Fruit fly (Drosophila melanogaster) whole organism, embryonic: ENCODE results near the gene SpdS.

ENCODE experiments used
- Antp ChIP-seq: fragments of 200-800 bp; sonication (Bioruptor generic); optimal IDR thresholded peaks from 3 replicates; lab custom pipeline; 2016; ENCODE audit warnings: missing biosample characterization, missing genetic modification characterization
- Atf3 ChIP-seq: fragments of 200-800 bp; sonication (Bioruptor generic); optimal IDR thresholded peaks from 3 replicates; lab custom pipeline; 2016; ENCODE audit warnings: missing biosample characterization, missing genetic modification characterization
- B-H2 ChIP-seq: fragments of 200-800 bp; sonication (Bioruptor generic); optimal IDR thresholded peaks from 2 replicates; lab custom pipeline; 2018; ENCODE audit warnings: missing biosample characterization, mild to moderate bottlenecking, missing genetic modification characterization
- CG10543 ChIP-seq: fragments of 200-800 bp; sonication (Bioruptor generic); optimal IDR thresholded peaks from 3 replicates; lab custom pipeline; 2017; ENCODE audit warnings: missing biosample characterization, mild to moderate bottlenecking, missing genetic modification characterization, moderate library complexity
- CG11093 ChIP-seq: fragments of 200-800 bp; sonication (Bioruptor generic); IDR thresholded peaks from 3 replicates; pipeline ENCODE4 v1.3.6; 2022; ENCODE audit warnings: missing biosample characterization, missing genetic modification characterization
- CG11504 ChIP-seq: fragments of 200-800 bp; sonication (Bioruptor generic); optimal IDR thresholded peaks from 3 replicates; lab custom pipeline; 2019; ENCODE audit warnings: missing biosample characterization, mild to moderate bottlenecking, missing genetic modification characterization, moderate library complexity
- CG11723 ChIP-seq: fragments of 200-800 bp; sonication (Bioruptor generic); optimal IDR thresholded peaks from 2 replicates; lab custom pipeline; 2017; ENCODE audit warnings: missing biosample characterization, mild to moderate bottlenecking, missing genetic modification characterization
- CG12299 ChIP-seq: fragments of 200-800 bp; sonication (Bioruptor generic); optimal IDR thresholded peaks from 2 replicates; lab custom pipeline; 2018; ENCODE audit warnings: missing biosample characterization, mild to moderate bottlenecking, missing genetic modification characterization
- CG14667 ChIP-seq: fragments of 200-800 bp; sonication (Bioruptor generic); IDR thresholded peaks from 2 replicates; pipeline ENCODE4 v1.3.6; 2022; ENCODE audit warnings: missing biosample characterization, missing genetic modification characterization
- CG15601 ChIP-seq: fragments of 200-800 bp; sonication (Bioruptor generic); optimal IDR thresholded peaks from 3 replicates; lab custom pipeline; 2019; ENCODE audit warnings: missing biosample characterization, mild to moderate bottlenecking, missing genetic modification characterization, moderate library complexity
- CG1603 ChIP-seq: fragments of 200-800 bp; sonication (Bioruptor generic); optimal IDR thresholded peaks from 2 replicates; lab custom pipeline; 2019; ENCODE audit warnings: missing biosample characterization, mild to moderate bottlenecking, missing genetic modification characterization, moderate library complexity
- CG18619 ChIP-seq: fragments of 200-800 bp; sonication (Bioruptor generic); optimal IDR thresholded peaks from 3 replicates; lab custom pipeline; 2017; ENCODE audit warnings: missing biosample characterization, mild to moderate bottlenecking, missing genetic modification characterization
- CG18764 ChIP-seq: fragments of 200-800 bp; sonication (Bioruptor generic); optimal IDR thresholded peaks from 3 replicates; lab custom pipeline; 2016; ENCODE audit warnings: missing biosample characterization, missing genetic modification characterization
- CG2116 ChIP-seq: fragments of 200-800 bp; sonication (Bioruptor generic); optimal IDR thresholded peaks from 3 replicates; lab custom pipeline; 2018; ENCODE audit warnings: missing biosample characterization, mild to moderate bottlenecking, missing genetic modification characterization
- CG3065 ChIP-seq: fragments of 200-800 bp; sonication (Bioruptor generic); optimal IDR thresholded peaks from 2 replicates; lab custom pipeline; 2016; ENCODE audit warnings: missing biosample characterization, missing genetic modification characterization
- CG33557 ChIP-seq: fragments of 200-800 bp; sonication (Bioruptor generic); optimal IDR thresholded peaks from 2 replicates; lab custom pipeline; 2019; ENCODE audit warnings: missing biosample characterization, mild to moderate bottlenecking, missing genetic modification characterization, moderate library complexity
- CG34422 ChIP-seq: fragments of 200-800 bp; sonication (Bioruptor generic); IDR thresholded peaks from 3 replicates; pipeline ENCODE4 v1.3.6; 2022; ENCODE audit warnings: missing biosample characterization, missing genetic modification characterization
- CG4328 ChIP-seq: fragments of 200-800 bp; sonication (Bioruptor generic); optimal IDR thresholded peaks from 3 replicates; lab custom pipeline; 2017; ENCODE audit warnings: missing biosample characterization, missing genetic modification reagents, missing genetic modification characterization
- CG4424 ChIP-seq: fragments of 200-800 bp; sonication (Bioruptor generic); optimal IDR thresholded peaks from 3 replicates; lab custom pipeline; 2016; ENCODE audit warnings: missing biosample characterization, missing genetic modification characterization
- CG4617 ChIP-seq: fragments of 200-800 bp; sonication (Bioruptor generic); optimal IDR thresholded peaks from 3 replicates; lab custom pipeline; 2016; ENCODE audit warnings: missing biosample characterization, missing genetic modification characterization, borderline replicate concordance
- CG6765 ChIP-seq: fragments of 200-800 bp; sonication (Bioruptor generic); optimal IDR thresholded peaks from 3 replicates; lab custom pipeline; 2017; ENCODE audit warnings: missing biosample characterization, mild to moderate bottlenecking, missing genetic modification characterization
- CG6791 ChIP-seq: fragments of 200-800 bp; sonication (Bioruptor generic); IDR thresholded peaks from 3 replicates; pipeline ENCODE4 v1.3.6; 2022; ENCODE audit warnings: missing biosample characterization, missing genetic modification characterization; ENCODE audit not compliant: partially characterized antibody
- CG7271 ChIP-seq: fragments of 200-800 bp; sonication (Bioruptor generic); optimal IDR thresholded peaks from 2 replicates; lab custom pipeline; 2018; ENCODE audit warnings: missing biosample characterization, mild to moderate bottlenecking, missing genetic modification characterization, moderate library complexity
- CG7963 ChIP-seq: fragments of 200-800 bp; sonication (Bioruptor generic); IDR thresholded peaks from 3 replicates; pipeline ENCODE4 v1.3.6; 2022; ENCODE audit warnings: missing biosample characterization, missing genetic modification characterization; ENCODE audit not compliant: partially characterized antibody
- CG9797 ChIP-seq: fragments of 200-800 bp; sonication (Bioruptor generic); optimal IDR thresholded peaks from 3 replicates; lab custom pipeline; 2018; ENCODE audit warnings: missing biosample characterization, mild to moderate bottlenecking, missing genetic modification characterization
- Deaf1 ChIP-seq: fragments of 200-800 bp; optimal IDR thresholded peaks from 3 replicates; lab custom pipeline; 2019; ENCODE audit warnings: missing biosample characterization, mild to moderate bottlenecking, missing genetic modification characterization, moderate library complexity
- Dek ChIP-seq: fragments of 200-800 bp; sonication (Bioruptor generic); optimal IDR thresholded peaks from 3 replicates; lab custom pipeline; 2019; ENCODE audit warnings: missing biosample characterization, mild to moderate bottlenecking, missing genetic modification characterization, moderate library complexity
- Dip2 ChIP-seq: fragments of 200-800 bp; sonication (Bioruptor generic); IDR thresholded peaks from 2 replicates; pipeline ENCODE4 v1.3.6; 2022; ENCODE audit warnings: missing biosample characterization, missing genetic modification characterization
- ERR ChIP-seq: fragments of 200-800 bp; sonication (Bioruptor generic); optimal IDR thresholded peaks from 2 replicates; lab custom pipeline; 2016; ENCODE audit warnings: missing biosample characterization, missing genetic modification characterization
- HLH4C ChIP-seq: fragments of 200-800 bp; sonication (Bioruptor generic); IDR thresholded peaks from 3 replicates; pipeline ENCODE4 v1.3.6; 2022; ENCODE audit warnings: missing biosample characterization, missing genetic modification characterization; ENCODE audit not compliant: partially characterized antibody
- Hsf ChIP-seq: fragments of 200-800 bp; sonication (Bioruptor generic); optimal IDR thresholded peaks from 3 replicates; lab custom pipeline; 2016; ENCODE audit warnings: missing biosample characterization, missing genetic modification characterization
- Mad ChIP-seq: fragments of 200-800 bp; sonication (Bioruptor generic); optimal IDR thresholded peaks from 2 replicates; lab custom pipeline; 2016; ENCODE audit warnings: missing biosample characterization, missing genetic modification characterization
- Max ChIP-seq: fragments of 200-800 bp; sonication (Bioruptor generic); optimal IDR thresholded peaks from 2 replicates; lab custom pipeline; 2016; ENCODE audit warnings: missing biosample characterization, mild to moderate bottlenecking, missing genetic modification characterization
- Nf-YB ChIP-seq: fragments of 200-800 bp; sonication (Bioruptor generic); optimal IDR thresholded peaks from 3 replicates; lab custom pipeline; 2019; ENCODE audit warnings: missing biosample characterization, mild to moderate bottlenecking, missing genetic modification characterization, moderate library complexity
- Six4 ChIP-seq: fragments of 200-800 bp; sonication (Bioruptor generic); optimal IDR thresholded peaks from 2 replicates; lab custom pipeline; 2016; ENCODE audit warnings: missing biosample characterization, missing genetic modification characterization
- aop ChIP-seq: fragments of 200-800 bp; sonication (Bioruptor generic); IDR thresholded peaks from 2 replicates; pipeline ENCODE4 v1.3.6; 2022; ENCODE audit warnings: missing biosample characterization, missing genetic modification characterization
- br ChIP-seq: fragments of >200 bp; optimal IDR thresholded peaks from 2 replicates; lab custom pipeline; 2017
- cad ChIP-seq: fragments of >200 bp; optimal IDR thresholded peaks from 2 replicates; lab custom pipeline; 2017; ENCODE audit warnings: missing biosample characterization, missing genetic modification characterization
- da ChIP-seq: fragments of 200-800 bp; sonication (Bioruptor generic); optimal IDR thresholded peaks from 2 replicates; lab custom pipeline; 2016; ENCODE audit warnings: missing biosample characterization, missing genetic modification characterization
- danr ChIP-seq: fragments of 200-800 bp; sonication (Bioruptor generic); IDR thresholded peaks from 2 replicates; pipeline ENCODE4 v1.3.6; 2022; ENCODE audit warnings: missing biosample characterization, missing genetic modification characterization
- dm ChIP-seq: fragments of 200-800 bp; sonication (Bioruptor generic); optimal IDR thresholded peaks from 3 replicates; lab custom pipeline; 2016; ENCODE audit warnings: missing biosample characterization, missing genetic modification characterization
- fru ChIP-seq: fragments of >200 bp; optimal IDR thresholded peaks from 2 replicates; lab custom pipeline; 2017
- h ChIP-seq: fragments of >200 bp; optimal IDR thresholded peaks from 2 replicates; lab custom pipeline; 2017
- klu ChIP-seq: fragments of 200-800 bp; sonication (Bioruptor generic); IDR thresholded peaks from 2 replicates; pipeline ENCODE4 v1.3.6; 2022; ENCODE audit warnings: missing biosample characterization, missing genetic modification characterization
- lmd ChIP-seq: fragments of 200-800 bp; sonication (Bioruptor generic); IDR thresholded peaks from 2 replicates; pipeline ENCODE4 v1.3.6; 2022; ENCODE audit warnings: missing biosample characterization, missing genetic modification characterization
- pho ChIP-seq: fragments of 200-800 bp; sonication (Bioruptor generic); optimal IDR thresholded peaks from 2 replicates; lab custom pipeline; 2016; ENCODE audit warnings: missing biosample characterization, missing genetic modification characterization
- rib ChIP-seq: fragments of 200-800 bp; sonication (Bioruptor generic); IDR thresholded peaks from 2 replicates; pipeline ENCODE4 v1.3.6; 2022; ENCODE audit warnings: missing biosample characterization, missing genetic modification characterization
- schlank ChIP-seq: fragments of 200-800 bp; sonication (Bioruptor generic); optimal IDR thresholded peaks from 2 replicates; lab custom pipeline; 2018; ENCODE audit warnings: missing biosample characterization, mild to moderate bottlenecking, missing genetic modification characterization
- seq ChIP-seq: fragments of 200-800 bp; sonication (Bioruptor generic); IDR thresholded peaks from 2 replicates; pipeline ENCODE4 v1.3.6; 2022; ENCODE audit warnings: missing biosample characterization, missing genetic modification characterization
- slou ChIP-seq: fragments of 200-800 bp; sonication (Bioruptor generic); optimal IDR thresholded peaks from 3 replicates; lab custom pipeline; 2016; ENCODE audit warnings: missing biosample characterization, missing genetic modification characterization
- tup ChIP-seq: fragments of 200-800 bp; sonication (Bioruptor generic); optimal IDR thresholded peaks from 2 replicates; lab custom pipeline; 2016; ENCODE audit warnings: missing biosample characterization, mild to moderate bottlenecking, missing genetic modification characterization, moderate library complexity
- zfh2 ChIP-seq: fragments of 200-800 bp; sonication (Bioruptor generic); optimal IDR thresholded peaks from 2 replicates; lab custom pipeline; 2016; ENCODE audit warnings: missing biosample characterization, missing genetic modification characterization

Gene SpdS

DNA sequence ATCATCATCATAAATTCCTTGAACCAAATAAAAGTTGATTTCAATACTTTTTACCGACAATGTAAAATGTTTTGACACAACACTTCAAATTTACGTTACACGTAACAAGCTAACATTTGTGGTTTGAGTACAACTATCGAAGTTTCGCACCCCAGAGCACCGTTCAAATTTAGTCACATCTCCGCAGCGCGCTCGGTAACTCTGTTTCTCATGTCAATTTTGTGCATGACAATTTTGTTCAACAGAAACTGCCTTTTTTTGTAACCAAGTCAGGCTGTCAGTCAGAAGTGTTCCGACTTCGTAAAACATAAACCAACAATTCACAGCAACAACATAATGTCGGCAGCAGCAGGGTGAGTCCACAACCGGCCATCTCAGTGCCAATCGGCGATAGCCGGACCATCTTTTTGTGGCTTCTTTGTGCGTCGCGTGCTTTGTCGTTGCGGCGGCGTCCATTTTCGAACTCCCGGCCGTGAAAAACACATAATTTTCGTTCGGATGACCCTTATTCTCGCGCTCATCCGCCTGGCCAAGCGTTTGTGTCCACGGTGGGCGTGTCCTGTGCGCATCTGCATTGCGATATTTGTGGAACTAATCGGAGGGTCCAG, 46.4 kb downstream of the SpdS start, which contains the start of gene p23 (continued):
- TF ChIP-seq CG1603 (peak; percentile 86), seq (no peak), pho (GFP tag; lab: Kevin White, UChicago) (peak; percentile 24), CG4328 (no peak), dm (GFP tag; lab: Kevin White, UChicago) (peak; percentile 70), lmd (no peak), B-H2 (GFP tag; lab: Kevin White, UChicago) (no peak), CG11093 (GFP tag; lab: Robert Waterston, UW) (no peak), schlank (tag; lab: Kevin White, UChicago) (no peak), klu (GFP tag; lab: Robert Waterston, UW) (no peak), CG15601 (tag; lab: Kevin White, UChicago) (peak; percentile 75), CG4424 (GFP tag; lab: Kevin White, UChicago) (no peak), cad (GFP tag; lab: Kevin White, UChicago) (no peak), Nf-YB (GFP tag; lab: Kevin White, UChicago) (peak; percentile 9), Six4 (GFP tag; lab: Kevin White, UChicago) (no peak), CG4617 (GFP tag; lab: Kevin White, UChicago) (peak; percentile 81), Deaf1 (tag; lab: Kevin White, UChicago) (no peak), slou (GFP tag; lab: Kevin White, UChicago) (no peak), fru (lab: Kevin White, UChicago) (no peak), danr (no peak), CG18619 (GFP tag; lab: Kevin White, UChicago) (no peak), CG7271 (tag; lab: Kevin White, UChicago) (no peak), CG6791 (GFP tag; lab: Robert Waterston, UW) (peak; percentile 51; the same call in 1 of the 3 replicates), CG18764 (GFP tag; lab: Kevin White, UChicago) (no peak), CG33557 (GFP tag; lab: Kevin White, UChicago) (no peak), CG3065 (GFP tag; lab: Kevin White, UChicago) (no peak), CG34422 (GFP tag; lab: Robert Waterston, UW) (peak; percentile 73; the same call in 1 of the 3 replicates), br (lab: Kevin White, UChicago) (no peak), h (lab: Kevin White, UChicago) (no peak), CG12299 (no peak), Hsf (GFP tag; lab: Kevin White, UChicago) (peak; percentile 9), CG9797 (GFP tag; lab: Kevin White, UChicago) (peak; percentile 90), CG2116 (GFP tag; lab: Kevin White, UChicago) (peak; percentile 1), Dek (tag; lab: Kevin White, UChicago) (peak; percentile 32), HLH4C (0 out of 3 replicates have a peak, but pooled peaks have one; percentile 17), da (no peak), Atf3 (GFP tag; lab: Kevin White, UChicago) (no peak), zfh2 (GFP tag; lab: Kevin White, UChicago) (no peak), ERR (peak; percentile 31), Dip2 (GFP tag; lab: Robert Waterston, UW) (no peak), rib (GFP tag; lab: Robert Waterston, UW) (no peak), CG6765 (no peak), CG14667 (no peak), Antp (GFP tag; lab: Kevin White, UChicago) (no peak), Mad (GFP tag; lab: Kevin White, UChicago) (no peak), Max (no peak), aop (GFP tag; lab: Robert Waterston, UW) (no peak), tup (GFP tag; lab: Kevin White, UChicago) (no peak), CG7963 (GFP tag; lab: Robert Waterston, UW) (no peak), CG11723 (GFP tag; lab: Kevin White, UChicago) (no peak), CG11504 (no peak), CG10543 (GFP tag; lab: Kevin White, UChicago) (peak; percentile 15)
